Worm (Caenorhabditis elegans) whole organism, L1 larva: ENCODE data around the gene M117.4.

Experiments used
- C04F5.9 ChIP-seq: sonication (generic microtip); optimal IDR thresholded peaks from 2 replicates; lab custom pipeline; 2016; ENCODE audit warnings: missing genetic modification characterization, missing compliant biosample characterization
- C16A3.4 ChIP-seq: fragments of 150-350 bp; optimal IDR thresholded peaks from 2 replicates; lab custom pipeline; 2014; ENCODE audit warnings: missing biosample characterization, missing genetic modification characterization
- Y116A8C.19 ChIP-seq: sonication (generic microtip); optimal IDR thresholded peaks from 2 replicates; lab custom pipeline; 2016; ENCODE audit warnings: missing compliant biosample characterization, missing genetic modification characterization, borderline replicate concordance
- aly-2 ChIP-seq: fragments of 150-350 bp; optimal IDR thresholded peaks from 2 replicates; lab custom pipeline; 2014; ENCODE audit warnings: missing biosample characterization, missing genetic modification characterization
- ceh-63 ChIP-seq: fragments of 200-800 bp; sonication (Bioruptor generic); optimal IDR thresholded peaks from 2 replicates; lab custom pipeline; 2018; ENCODE audit warnings: mild to moderate bottlenecking, missing genetic modification characterization, missing compliant biosample characterization
- ces-1 ChIP-seq: fragments of 150-350 bp; optimal IDR thresholded peaks from 2 replicates; lab custom pipeline; 2014; ENCODE audit warnings: missing biosample characterization, missing genetic modification reagents, missing genetic modification characterization
- dpl-1 ChIP-seq, 3 experiments: fragments of 150-350 bp in 2 of 3; sonication (generic microtip) in 1 of 3; optimal IDR thresholded peaks; 2 replicates each; lab custom pipeline; 2014 to 2017; ENCODE audit warnings: missing biosample characterization in 3 of 3, missing genetic modification characterization in 3 of 3, missing genetic modification reagents in 3 of 3
- efl-1 ChIP-seq, 4 experiments: fragments of 150-350 bp; optimal IDR thresholded peaks in 3 of 4; peaks in 1 of 4; 1 replicate in 1 of 4; 2 replicates in 3 of 4; lab custom pipeline; 2014; ENCODE audit warnings: missing biosample characterization in 2 of 4, missing genetic modification characterization in 2 of 4, missing genetic modification reagents in 2 of 4
- egl-13 ChIP-seq: sonication (generic microtip); optimal IDR thresholded peaks from 2 replicates; lab custom pipeline; 2016; ENCODE audit warnings: missing genotype, missing genetic modification reagents, missing genetic modification characterization, missing compliant biosample characterization
- egl-27 ChIP-seq, 2 experiments: fragments of 150-350 bp in 1 of 2; sonication (generic microtip); optimal IDR thresholded peaks; 3 replicates each; lab custom pipeline; 2017 to 2018; ENCODE audit warnings: missing biosample characterization in 2 of 2, missing genetic modification characterization in 2 of 2, missing genetic modification reagents in 2 of 2
- elt-3 ChIP-seq, 6 experiments: fragments of 150-350 bp in 1 of 6; sonication (generic microtip); optimal IDR thresholded peaks; 2 replicates each; lab custom pipeline; 2017 to 2018; ENCODE audit warnings: missing biosample characterization in 6 of 6, missing genetic modification characterization in 6 of 6, inconsistent platforms in 1 of 6
- fkh-10 ChIP-seq: sonication (generic microtip); optimal IDR thresholded peaks from 2 replicates; lab custom pipeline; 2017; ENCODE audit warnings: missing biosample characterization, missing genetic modification reagents, missing genetic modification characterization
- fkh-4 ChIP-seq: sonication (generic microtip); optimal IDR thresholded peaks from 2 replicates; lab custom pipeline; 2016; ENCODE audit warnings: missing compliant biosample characterization, missing genetic modification characterization, borderline replicate concordance
- fkh-8 ChIP-seq: sonication (generic microtip); optimal IDR thresholded peaks from 2 replicates; lab custom pipeline; 2016; ENCODE audit warnings: mild to moderate bottlenecking, missing genetic modification characterization, missing compliant biosample characterization
- fos-1 ChIP-seq: fragments of 150-350 bp; optimal IDR thresholded peaks from 2 replicates; lab custom pipeline; 2014; ENCODE audit warnings: missing biosample characterization, missing genetic modification characterization
- grh-1 ChIP-seq: fragments of 200-800 bp; sonication (Bioruptor generic); IDR thresholded peaks from 2 replicates; pipeline ENCODE4 v1.3.6; 2022; ENCODE audit warnings: missing genetic modification reagents, missing genetic modification characterization, missing compliant biosample characterization
- hlh-17 ChIP-seq: fragments of 200-800 bp; sonication (Bioruptor generic); optimal IDR thresholded peaks from 2 replicates; lab custom pipeline; 2018; ENCODE audit warnings: missing genetic modification characterization, mild to moderate bottlenecking, missing compliant biosample characterization, moderate library complexity, borderline replicate concordance
- irx-1 ChIP-seq: sonication (generic microtip); optimal IDR thresholded peaks from 2 replicates; lab custom pipeline; 2016; ENCODE audit warnings: missing genetic modification characterization, missing compliant biosample characterization
- isw-1 ChIP-seq: fragments of 200-800 bp; sonication (Bioruptor generic); IDR thresholded peaks from 2 replicates; pipeline ENCODE4 v1.3.6; 2022; ENCODE audit warnings: missing genetic modification characterization, missing compliant biosample characterization
- lin-13 ChIP-seq: fragments of 150-350 bp; optimal IDR thresholded peaks from 2 replicates; lab custom pipeline; 2014; ENCODE audit warnings: missing biosample characterization, missing genetic modification reagents, missing genetic modification characterization
- lin-15B ChIP-seq: fragments of 150-350 bp; sonication (generic microtip); optimal IDR thresholded peaks from 3 replicates; lab custom pipeline; 2014; ENCODE audit warnings: missing biosample characterization, missing genetic modification characterization
- lin-35 ChIP-seq, 2 experiments: fragments of 150-350 bp; optimal IDR thresholded peaks; 2 replicates each; lab custom pipeline; 2014; ENCODE audit warnings: missing biosample characterization in 2 of 2, missing genetic modification characterization in 2 of 2, missing genetic modification reagents in 2 of 2
- lir-3 ChIP-seq: sonication (generic microtip); optimal IDR thresholded peaks from 2 replicates; lab custom pipeline; 2016; ENCODE audit warnings: mild to moderate bottlenecking, missing genetic modification characterization, moderate library complexity, missing compliant biosample characterization; ENCODE audit not compliant: poor library complexity
- lsy-2 ChIP-seq, 2 experiments: fragments of 150-350 bp; optimal IDR thresholded peaks; 2 replicates each; lab custom pipeline; 2014; ENCODE audit warnings: missing biosample characterization in 2 of 2, missing genetic modification characterization in 2 of 2
- mdl-1 ChIP-seq, 2 experiments: fragments of 150-350 bp; optimal IDR thresholded peaks; 2 replicates each; lab custom pipeline; 2014 to 2017; ENCODE audit warnings: missing biosample characterization in 2 of 2, missing genetic modification characterization in 2 of 2, inconsistent platforms in 1 of 2
- mef-2 ChIP-seq: fragments of 150-350 bp; optimal IDR thresholded peaks from 2 replicates; lab custom pipeline; 2014; ENCODE audit warnings: missing biosample characterization, missing genetic modification characterization
- mep-1 ChIP-seq: fragments of 150-350 bp; optimal IDR thresholded peaks from 2 replicates; lab custom pipeline; 2014; ENCODE audit warnings: missing biosample characterization, missing genetic modification characterization
- nhr-11 ChIP-seq: fragments of 150-350 bp; optimal IDR thresholded peaks from 2 replicates; lab custom pipeline; 2014; ENCODE audit warnings: missing biosample characterization, missing genetic modification characterization
- nhr-19 ChIP-seq: fragments of 200-800 bp; sonication (Bioruptor generic); conservative IDR thresholded peaks from 2 replicates; pipeline ENCODE4 v1.3.6; 2022; ENCODE audit warnings: missing genetic modification characterization, missing compliant biosample characterization
- nhr-20 ChIP-seq: sonication (generic microtip); optimal IDR thresholded peaks from 2 replicates; lab custom pipeline; 2016; ENCODE audit warnings: mild to moderate bottlenecking, missing genetic modification characterization, missing compliant biosample characterization
- nhr-47 ChIP-seq: sonication (generic microtip); optimal IDR thresholded peaks from 2 replicates; lab custom pipeline; 2016; ENCODE audit warnings: mild to moderate bottlenecking, missing genetic modification characterization, moderate library complexity, missing compliant biosample characterization
- nhr-71 ChIP-seq: sonication (generic microtip); optimal IDR thresholded peaks from 2 replicates; lab custom pipeline; 2016; ENCODE audit warnings: mild to moderate bottlenecking, missing genetic modification characterization, moderate library complexity, missing compliant biosample characterization
- nhr-77 ChIP-seq: fragments of 150-350 bp; optimal IDR thresholded peaks from 2 replicates; lab custom pipeline; 2014; ENCODE audit warnings: missing biosample characterization, missing genetic modification characterization
- nhr-90 ChIP-seq: sonication (generic microtip); optimal IDR thresholded peaks from 2 replicates; lab custom pipeline; 2016; ENCODE audit warnings: mild to moderate bottlenecking, missing genetic modification characterization, missing compliant biosample characterization; ENCODE audit not compliant: poor library complexity
- pag-3 ChIP-seq: sonication (generic microtip); optimal IDR thresholded peaks from 2 replicates; lab custom pipeline; 2017; ENCODE audit warnings: missing genetic modification characterization, mild to moderate bottlenecking, missing compliant biosample characterization, antibody characterized with exemption, borderline replicate concordance; ENCODE audit not compliant: insufficient read depth
- pax-3 ChIP-seq: fragments of 200-800 bp; sonication (Bioruptor generic); optimal IDR thresholded peaks from 2 replicates; lab custom pipeline; 2018; ENCODE audit warnings: mild to moderate bottlenecking, missing genetic modification characterization, moderate library complexity, missing compliant biosample characterization
- rnt-1 ChIP-seq: sonication (generic microtip); optimal IDR thresholded peaks from 2 replicates; lab custom pipeline; 2016; ENCODE audit warnings: mild to moderate bottlenecking, missing genetic modification characterization, moderate library complexity, missing compliant biosample characterization
- skn-1 ChIP-seq: fragments of 150-350 bp; optimal IDR thresholded peaks from 2 replicates; lab custom pipeline; 2014; ENCODE audit warnings: missing biosample characterization, missing genetic modification characterization
- snpc-4 ChIP-seq: fragments of 150-350 bp; optimal IDR thresholded peaks from 2 replicates; lab custom pipeline; 2014; ENCODE audit warnings: missing biosample characterization, missing genetic modification characterization
- snu-23 ChIP-seq: sonication (generic microtip); optimal IDR thresholded peaks from 2 replicates; lab custom pipeline; 2016; ENCODE audit warnings: missing genetic modification characterization, missing compliant biosample characterization
- sptf-1 ChIP-seq: fragments of 150-350 bp; optimal IDR thresholded peaks from 2 replicates; lab custom pipeline; 2014; ENCODE audit warnings: missing biosample characterization, missing genetic modification characterization
- sup-37 ChIP-seq: fragments of 200-800 bp; sonication (Bioruptor generic); optimal IDR thresholded peaks from 2 replicates; lab custom pipeline; 2018; ENCODE audit warnings: mild to moderate bottlenecking, missing genetic modification characterization, missing compliant biosample characterization
- swsn-7 ChIP-seq: sonication (generic microtip); optimal IDR thresholded peaks from 2 replicates; lab custom pipeline; 2016; ENCODE audit warnings: missing genetic modification characterization, missing compliant biosample characterization
- tbx-2 ChIP-seq: sonication (generic microtip); optimal IDR thresholded peaks from 2 replicates; lab custom pipeline; 2016; ENCODE audit warnings: missing genetic modification characterization, missing compliant biosample characterization
- unc-130 ChIP-seq: fragments of 150-350 bp; optimal IDR thresholded peaks from 2 replicates; lab custom pipeline; 2017; ENCODE audit warnings: missing biosample characterization, missing genetic modification characterization, inconsistent platforms
- unc-86 ChIP-seq: sonication (generic microtip); optimal IDR thresholded peaks from 2 replicates; lab custom pipeline; 2016; ENCODE audit warnings: missing genetic modification characterization, missing compliant biosample characterization
- vab-15 ChIP-seq: sonication (generic microtip); optimal IDR thresholded peaks from 2 replicates; lab custom pipeline; 2017; ENCODE audit warnings: missing genotype, mild to moderate bottlenecking, missing genetic modification characterization, missing compliant biosample characterization
- zag-1 ChIP-seq: fragments of 150-350 bp; optimal IDR thresholded peaks from 2 replicates; lab custom pipeline; 2014; ENCODE audit warnings: missing biosample characterization, missing genetic modification characterization
- ztf-4 ChIP-seq: fragments of 150-350 bp; optimal IDR thresholded peaks from 2 replicates; lab custom pipeline; 2014; ENCODE audit warnings: missing biosample characterization, missing genetic modification characterization

Gene M117.4

DNA sequence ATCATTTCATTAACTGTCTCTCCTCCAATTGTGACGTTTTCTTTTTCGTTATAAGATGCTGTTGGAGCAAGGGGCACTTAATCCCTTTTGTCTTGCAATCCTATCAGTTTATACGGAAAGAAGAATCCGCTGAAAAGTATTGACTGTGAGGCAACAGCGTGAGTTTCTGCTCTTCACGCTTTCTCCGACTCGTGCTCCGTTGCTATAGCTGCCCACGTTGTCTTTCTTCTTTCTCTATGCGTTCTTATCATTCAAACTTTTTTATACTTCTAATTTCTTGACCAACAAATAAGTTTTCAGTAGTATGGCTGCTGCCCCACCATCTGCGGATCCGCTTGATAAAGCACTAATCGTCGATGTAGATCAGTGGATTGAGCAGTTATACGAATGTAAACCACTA is 24.8 kb upstream of the M117.4 start, which contains the start of gene let-92:
let-92 (plus strand) TSS at position 301 of the 400 bp plus-strand sequence.
- no peak for TF ChIP-seq lin-13
- TF ChIP-seq, all 84 proteins: peak for 0

DNA sequence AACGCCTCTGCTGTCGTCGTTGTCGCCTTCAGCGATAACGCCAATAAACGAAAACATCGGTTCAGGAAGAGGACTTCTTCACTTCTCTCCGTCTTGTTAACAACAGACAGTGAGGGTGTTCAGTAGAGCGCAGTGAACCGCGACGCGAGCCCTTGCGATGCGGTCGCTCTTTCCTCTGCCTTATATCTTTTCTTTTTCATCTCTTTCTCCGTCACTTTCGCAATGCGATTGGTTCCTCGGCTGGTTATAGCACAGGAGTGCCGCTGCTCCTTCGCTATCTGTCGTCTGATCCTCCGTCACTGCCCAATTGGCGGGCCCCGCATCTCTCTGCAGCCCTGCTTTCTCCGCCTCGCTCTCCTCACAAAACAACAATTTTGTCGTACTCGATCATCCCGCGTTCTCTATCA is 23.8 kb upstream of the M117.4 start:
- TF ChIP-seq C04F5.9 (tag; lab: Kevin White, UChicago) (no peak), mdl-1 (tag; optimal IDR thresholded peaks at IDR 0.05; lab: Kevin White, UChicago) (peak in 1 of 2 experiments; percentile 41), elt-3 (tag; optimal IDR thresholded peaks at IDR 0.05; lab: Kevin White, UChicago) (no peak), unc-86 (tag; lab: Kevin White, UChicago) (peak; percentile 61), hlh-17 (GFP tag; lab: Kevin White, UChicago) (no peak), vab-15 (tag; lab: Kevin White, UChicago) (no peak), lin-35 (GFP tag; optimal IDR thresholded peaks at IDR 0.05; lab: Kevin White, UChicago) (peak; percentile 48 to 68), unc-130 (tag; lab: Kevin White, UChicago) (peak; percentile 70), nhr-11 (tag; lab: Kevin White, UChicago) (no peak), ztf-4 (tag; lab: Kevin White, UChicago) (no peak), nhr-47 (tag; lab: Kevin White, UChicago) (peak; percentile 71), fkh-4 (tag; lab: Kevin White, UChicago) (no peak), efl-1 (optimal IDR thresholded peaks at IDR 0.05; lab: Kevin White, UChicago) (peak; percentile 64 to 73), efl-1 (GFP tag; optimal IDR thresholded peaks at IDR 0.05 in 1 of 2; lab: Kevin White, UChicago) (peak; percentile 46 to 53), ces-1 (GFP tag; lab: Kevin White, UChicago) (no peak), aly-2 (tag; lab: Kevin White, UChicago) (no peak), C16A3.4 (tag; lab: Kevin White, UChicago) (peak; percentile 56), sup-37 (GFP tag; lab: Kevin White, UChicago) (no peak), lsy-2 (tag; optimal IDR thresholded peaks at IDR 0.05; lab: Kevin White, UChicago) (peak; percentile 53 to 86), Y116A8C.19 (tag; lab: Kevin White, UChicago) (no peak), pag-3 (tag; lab: Kevin White, UChicago) (no peak), rnt-1 (tag; lab: Kevin White, UChicago) (peak; percentile 62), fkh-8 (tag; lab: Kevin White, UChicago) (peak; percentile 91), fkh-10 (GFP tag; lab: Kevin White, UChicago) (peak; percentile 84), ceh-63 (GFP tag; lab: Kevin White, UChicago) (no peak), pax-3 (tag; lab: Kevin White, UChicago) (peak; percentile 34), lir-3 (peak; percentile 32), egl-13 (tag; lab: Kevin White, UChicago) (peak; percentile 51), egl-27 (tag; optimal IDR thresholded peaks at IDR 0.05; lab: Kevin White, UChicago) (peak in 1 of 2 experiments; percentile 35), irx-1 (tag; lab: Kevin White, UChicago) (peak; percentile 15), swsn-7 (peak; percentile 68), grh-1 (GFP tag; lab: Robert Waterston, UW) (no peak), tbx-2 (peak; percentile 69), mep-1 (peak; percentile 71), nhr-90 (no peak), zag-1 (tag; lab: Kevin White, UChicago) (no peak), lin-15B (tag; lab: Kevin White, UChicago) (peak; percentile 64), nhr-71 (tag; lab: Kevin White, UChicago) (peak; percentile 83), nhr-20 (tag; lab: Kevin White, UChicago) (peak; percentile 48), sptf-1 (tag; lab: Kevin White, UChicago) (no peak), skn-1 (tag; lab: Kevin White, UChicago) (peak; percentile 81), isw-1 (GFP tag; lab: Robert Waterston, UW) (peak; percentile 64), fos-1 (peak; percentile 38), mef-2 (peak; percentile 50), nhr-77 (tag; lab: Kevin White, UChicago) (peak; percentile 68), nhr-19 (GFP tag; lab: Robert Waterston, UW) (peak; percentile 45; the same call in 1 of the 2 replicates), snpc-4 (peak; percentile 14), dpl-1 (GFP tag; optimal IDR thresholded peaks at IDR 0.05; lab: Kevin White, UChicago) (peak; percentile 9 to 63 (median 51)), snu-23 (GFP tag; lab: Kevin White, UChicago) (peak; percentile 78)
